Fruit fly (Drosophila melanogaster): Measurements from ENCODE around the gene Gabat.

Gene Gabat

DNA sequence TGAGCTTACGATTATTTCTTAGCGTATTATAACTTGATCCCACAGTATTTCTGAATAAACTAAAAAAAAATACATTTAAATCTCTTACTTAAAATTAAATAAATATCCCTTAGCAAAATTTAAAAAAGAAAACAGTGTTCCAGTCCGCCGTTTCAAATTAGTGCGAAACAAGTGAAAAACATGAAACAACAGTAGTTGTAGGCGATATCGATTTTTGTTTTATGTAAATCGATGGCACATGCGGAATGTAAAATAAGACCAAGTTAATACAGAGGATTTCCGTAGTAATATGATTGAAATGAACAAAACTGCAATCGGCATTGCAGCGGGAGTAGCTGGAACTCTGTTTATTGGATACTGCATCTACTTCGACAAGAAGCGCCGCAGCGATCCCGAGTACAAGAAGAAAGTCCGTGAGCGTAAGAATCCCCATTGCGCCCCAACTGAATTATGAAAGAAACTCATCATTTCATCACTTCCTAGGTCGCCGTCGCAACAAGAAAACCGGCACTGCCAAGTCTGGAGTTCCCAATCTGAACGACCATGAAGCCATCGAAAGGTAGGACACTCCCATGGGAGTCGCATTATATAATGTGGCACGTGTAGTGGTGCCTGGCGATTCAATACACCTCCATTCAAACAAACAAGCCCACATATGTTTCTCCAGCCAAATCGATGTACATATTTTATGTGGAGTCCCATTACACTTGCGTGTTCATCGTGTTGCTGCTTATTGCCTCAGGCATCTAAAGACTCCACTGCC is 573 bp upstream of the Gabat start (continued):
- TF ChIP-seq gcm (GFP tag; optimal IDR thresholded peaks at IDR 0.05) = no peak
- no peak for TF ChIP-seq Dip2 (GFP tag; IDR thresholded peaks at IDR 0.05)
- no peak for TF ChIP-seq CG2678 (tag; optimal IDR thresholded peaks at IDR 0.05)
- no peak for TF ChIP-seq CG8281 (tag; optimal IDR thresholded peaks at IDR 0.05)
- no peak for TF ChIP-seq CG31224 (GFP tag; IDR thresholded peaks at IDR 0.05)
- TF ChIP-seq CG17361 (GFP tag; IDR thresholded peaks at IDR 0.05) = no peak; the same call in 2 of the 3 replicates
- no peak for TF ChIP-seq az2 (GFP tag; optimal IDR thresholded peaks at IDR 0.05)
- TF ChIP-seq CoRest (tag; optimal IDR thresholded peaks at IDR 0.05) = no peak
- TF ChIP-seq Trl (optimal IDR thresholded peaks at IDR 0.05) = no peak
- TF ChIP-seq Trl (GFP tag; optimal IDR thresholded peaks at IDR 0.05) = no peak
- no peak for TF ChIP-seq CG31388 (GFP tag; optimal IDR thresholded peaks at IDR 0.05)
- no peak for TF ChIP-seq CrebB (tag; optimal IDR thresholded peaks at IDR 0.05)
- peak; percentile 70 for TF ChIP-seq Med (GFP tag)
- no peak for TF ChIP-seq Meics (GFP tag; optimal IDR thresholded peaks at IDR 0.05)
- TF ChIP-seq CG13296 (GFP tag; optimal IDR thresholded peaks at IDR 0.05) = no peak
- TF ChIP-seq CG15696 (tag; optimal IDR thresholded peaks at IDR 0.05) = no peak
- no peak for TF ChIP-seq CG7271 (tag; optimal IDR thresholded peaks at IDR 0.05)
- no peak for TF ChIP-seq h (optimal IDR thresholded peaks at IDR 0.05)
- no peak for TF ChIP-seq caup (GFP tag; optimal IDR thresholded peaks at IDR 0.05; ENCODE audit: severe bottlenecking)
- TF ChIP-seq toy (GFP tag; IDR thresholded peaks at IDR 0.05) = no peak
- peak; percentile 44 for TF ChIP-seq pzg (GFP tag; optimal IDR thresholded peaks at IDR 0.05)
- TF ChIP-seq tx (GFP tag; optimal IDR thresholded peaks at IDR 0.05) = no peak
- peak; percentile 61 for TF ChIP-seq CG12659 (GFP tag; optimal IDR thresholded peaks at IDR 0.05)
- no peak for TF ChIP-seq NFAT (GFP tag; IDR thresholded peaks at IDR 0.05)
- TF ChIP-seq CG11247 (GFP tag; IDR thresholded peaks at IDR 0.05) = no peak
- no peak for TF ChIP-seq Blimp-1 (GFP tag; optimal IDR thresholded peaks at IDR 0.05)
- no peak for TF ChIP-seq Fer2 (tag; optimal IDR thresholded peaks at IDR 0.05)
- TF ChIP-seq CG13287 (GFP tag; IDR thresholded peaks at IDR 0.05; ENCODE audit: partially characterized antibody) = 0 out of 2 replicates have a peak, but pooled peaks have one; percentile 22
- no peak for TF ChIP-seq sim (GFP tag; IDR thresholded peaks at IDR 0.05)
- TF ChIP-seq CG11504 (tag; optimal IDR thresholded peaks at IDR 0.05) = no peak
- peak; percentile 58 for TF ChIP-seq CG17802 (tag; optimal IDR thresholded peaks at IDR 0.05)
- TF ChIP-seq Doc2 (GFP tag; IDR thresholded peaks at IDR 0.05) = no peak
- no peak for TF ChIP-seq Nf-YB (GFP tag; optimal IDR thresholded peaks at IDR 0.05)
- no peak for TF ChIP-seq Myb (GFP tag; optimal IDR thresholded peaks at IDR 0.05)

- peak; percentile 7 for TF ChIP-seq abd-A (tag; optimal IDR thresholded peaks at IDR 0.05)
- TF ChIP-seq Dad (GFP tag; optimal IDR thresholded peaks at IDR 0.05) = no peak
- TF ChIP-seq cwo (GFP tag; optimal IDR thresholded peaks at IDR 0.05) = no peak
- peak; percentile 90 for TF ChIP-seq ewg (GFP tag; optimal IDR thresholded peaks at IDR 0.05)
- peak; percentile 77 for TF ChIP-seq CG32767 (GFP tag; IDR thresholded peaks at IDR 0.05)
- TF ChIP-seq CG3726 (GFP tag; IDR thresholded peaks at IDR 0.05) = no peak
- TF ChIP-seq onecut (GFP tag; IDR thresholded peaks at IDR 0.05) = peak; percentile 85
- TF ChIP-seq Fer1 (GFP tag; optimal IDR thresholded peaks at IDR 0.05) = no peak
- TF ChIP-seq CG33213 (GFP tag; optimal IDR thresholded peaks at IDR 0.05) = no peak
- no peak for TF ChIP-seq E2f1 (GFP tag; IDR thresholded peaks at IDR 0.05)
- no peak for TF ChIP-seq CG11695 (GFP tag; IDR thresholded peaks at IDR 0.05)
- no peak for TF ChIP-seq CG13424 (tag; optimal IDR thresholded peaks at IDR 0.05)
- no peak for TF ChIP-seq CG11723 (GFP tag; optimal IDR thresholded peaks at IDR 0.05)
- no peak for TF ChIP-seq CG2120 (GFP tag; optimal IDR thresholded peaks at IDR 0.05)
- TF ChIP-seq CG3847 (GFP tag; IDR thresholded peaks at IDR 0.05) = no peak
- no peak for TF ChIP-seq CG12391 (tag; optimal IDR thresholded peaks at IDR 0.05)
- no peak for TF ChIP-seq Tbp (GFP tag; optimal IDR thresholded peaks at IDR 0.05)
- no peak for TF ChIP-seq NFAT (GFP tag; IDR thresholded peaks at IDR 0.05)
- no peak for TF ChIP-seq chm (GFP tag; IDR thresholded peaks at IDR 0.05)
These were observed 6.5 kb downstream of the Gabat start for dm6 chr3L:19994015-19994414.
